Fruit fly (Drosophila melanogaster) whole organism, embryonic: Measurements from ENCODE around the gene CG8460.

Source experiments
- CG10462 ChIP-seq: fragments of 200-800 bp; sonication (Bioruptor generic); optimal IDR thresholded peaks from 2 replicates; lab custom pipeline; 2016; ENCODE audit warnings: missing biosample characterization, missing genetic modification characterization
- CG11723 ChIP-seq: fragments of 200-800 bp; sonication (Bioruptor generic); optimal IDR thresholded peaks from 2 replicates; lab custom pipeline; 2017; ENCODE audit warnings: missing biosample characterization, mild to moderate bottlenecking, missing genetic modification characterization
- CG13123 ChIP-seq: fragments of 200-800 bp; sonication (Bioruptor generic); optimal IDR thresholded peaks from 2 replicates; lab custom pipeline; 2016; ENCODE audit warnings: missing biosample characterization, missing genetic modification characterization
- CG1603 ChIP-seq: fragments of 200-800 bp; sonication (Bioruptor generic); optimal IDR thresholded peaks from 2 replicates; lab custom pipeline; 2019; ENCODE audit warnings: missing biosample characterization, mild to moderate bottlenecking, missing genetic modification characterization, moderate library complexity
- CG1647 ChIP-seq: fragments of 200-800 bp; sonication (Bioruptor generic); optimal IDR thresholded peaks from 3 replicates; lab custom pipeline; 2016; ENCODE audit warnings: missing biosample characterization, missing genetic modification characterization
- CG17359 ChIP-seq: fragments of 200-800 bp; sonication (Bioruptor generic); optimal IDR thresholded peaks from 3 replicates; lab custom pipeline; 2018; ENCODE audit warnings: missing biosample characterization, mild to moderate bottlenecking, missing genetic modification characterization, moderate library complexity
- CG1792 ChIP-seq: fragments of 200-800 bp; sonication (Bioruptor generic); optimal IDR thresholded peaks from 2 replicates; lab custom pipeline; 2016; ENCODE audit warnings: missing biosample characterization, missing genetic modification characterization
- CG18262 ChIP-seq: fragments of 200-800 bp; optimal IDR thresholded peaks from 3 replicates; lab custom pipeline; 2019; ENCODE audit warnings: missing biosample characterization, mild to moderate bottlenecking, missing genetic modification characterization, moderate library complexity
- CG18476 ChIP-seq: fragments of 200-800 bp; sonication (Bioruptor generic); optimal IDR thresholded peaks from 2 replicates; lab custom pipeline; 2016; ENCODE audit warnings: missing biosample characterization, mild to moderate bottlenecking, missing genetic modification characterization
- CG7271 ChIP-seq: fragments of 200-800 bp; sonication (Bioruptor generic); optimal IDR thresholded peaks from 2 replicates; lab custom pipeline; 2018; ENCODE audit warnings: missing biosample characterization, mild to moderate bottlenecking, missing genetic modification characterization, moderate library complexity
- CG7372 ChIP-seq: fragments of 200-800 bp; sonication (Bioruptor generic); IDR thresholded peaks from 2 replicates; pipeline ENCODE4 v1.3.6; 2022; ENCODE audit warnings: missing biosample characterization, missing genetic modification characterization
- CG8388 ChIP-seq: fragments of 200-800 bp; sonication (Bioruptor generic); optimal IDR thresholded peaks from 2 replicates; lab custom pipeline; 2019; ENCODE audit warnings: missing biosample characterization, mild to moderate bottlenecking, missing genetic modification characterization, moderate library complexity
- CrebB ChIP-seq: fragments of 200-800 bp; sonication (Bioruptor generic); optimal IDR thresholded peaks from 3 replicates; lab custom pipeline; 2018; ENCODE audit warnings: missing biosample characterization, mild to moderate bottlenecking, missing genetic modification characterization
- Dad ChIP-seq: fragments of 200-800 bp; sonication (Bioruptor generic); optimal IDR thresholded peaks from 3 replicates; lab custom pipeline; 2016; ENCODE audit warnings: missing biosample characterization, missing genetic modification characterization
- E2f2 ChIP-seq: fragments of 200-800 bp; sonication (Bioruptor generic); IDR thresholded peaks from 2 replicates; pipeline ENCODE4 v1.3.6; 2022; ENCODE audit warnings: missing biosample characterization, missing genetic modification characterization
- Ets65A ChIP-seq: fragments of 200-800 bp; sonication (Bioruptor generic); peaks from one replicate; lab custom pipeline; 2016; ENCODE audit warnings: missing biosample characterization, missing genetic modification characterization
- HHEX ChIP-seq: fragments of 200-800 bp; sonication (Bioruptor generic); optimal IDR thresholded peaks from 3 replicates; lab custom pipeline; 2017; ENCODE audit warnings: missing biosample characterization, mild to moderate bottlenecking, missing genetic modification characterization, missing genetic modification reagents
- HmgD ChIP-seq: fragments of 200-800 bp; sonication (Bioruptor generic); optimal IDR thresholded peaks from 3 replicates; lab custom pipeline; 2016; ENCODE audit warnings: missing biosample characterization, missing genetic modification characterization
- Hmr ChIP-seq: fragments of 200-800 bp; sonication (Bioruptor generic); optimal IDR thresholded peaks from 3 replicates; lab custom pipeline; 2017; ENCODE audit warnings: mild to moderate bottlenecking, missing biosample characterization, missing genetic modification reagents, missing genetic modification characterization
- Hr78 ChIP-seq, 2 experiments: fragments of 200-800 bp in 1 of 2; fragments of >200 bp in 1 of 2; sonication (Bioruptor generic) in 1 of 2; optimal IDR thresholded peaks; 2 replicates each; lab custom pipeline; 2017 to 2019; ENCODE audit warnings: missing biosample characterization in 2 of 2, missing genetic modification characterization in 2 of 2, mild to moderate bottlenecking in 1 of 2, moderate library complexity in 1 of 2
- Lpt ChIP-seq: fragments of >200 bp; optimal IDR thresholded peaks from 2 replicates; lab custom pipeline; 2018; ENCODE audit warnings: missing biosample characterization, missing genetic modification characterization
- Nf-YB ChIP-seq: fragments of 200-800 bp; sonication (Bioruptor generic); optimal IDR thresholded peaks from 3 replicates; lab custom pipeline; 2019; ENCODE audit warnings: missing biosample characterization, mild to moderate bottlenecking, missing genetic modification characterization, moderate library complexity
- Side ChIP-seq: fragments of 200-800 bp; sonication (Bioruptor generic); optimal IDR thresholded peaks from 2 replicates; lab custom pipeline; 2016; ENCODE audit warnings: missing biosample characterization, missing genetic modification characterization
- Sox100B ChIP-seq: fragments of 200-800 bp; sonication (Bioruptor generic); optimal IDR thresholded peaks from 3 replicates; lab custom pipeline; 2018; ENCODE audit warnings: missing biosample characterization, mild to moderate bottlenecking, missing genetic modification characterization
- TFAM ChIP-seq: fragments of 200-800 bp; sonication (Bioruptor generic); optimal IDR thresholded peaks from 2 replicates; lab custom pipeline; 2017; ENCODE audit warnings: missing biosample characterization, missing genetic modification characterization, inconsistent platforms
- Vsx1 ChIP-seq: fragments of 200-800 bp; sonication (Bioruptor generic); optimal IDR thresholded peaks from 2 replicates; lab custom pipeline; 2017; ENCODE audit warnings: missing biosample characterization, mild to moderate bottlenecking, missing genetic modification characterization, missing genetic modification reagents
- ac ChIP-seq: fragments of 200-800 bp; sonication (Bioruptor generic); optimal IDR thresholded peaks from 3 replicates; lab custom pipeline; 2017; ENCODE audit warnings: missing biosample characterization, mild to moderate bottlenecking, missing genetic modification characterization
- al ChIP-seq: fragments of 200-800 bp; sonication (Bioruptor generic); IDR thresholded peaks from 2 replicates; pipeline ENCODE4 v1.3.6; 2022; ENCODE audit warnings: missing biosample characterization, missing genetic modification characterization
- ash1 ChIP-seq: fragments of 200-800 bp; sonication (Bioruptor generic); optimal IDR thresholded peaks from 2 replicates; lab custom pipeline; 2018; ENCODE audit warnings: missing biosample characterization, mild to moderate bottlenecking, missing genetic modification characterization
- btn ChIP-seq: fragments of 200-800 bp; sonication (Bioruptor generic); optimal IDR thresholded peaks from 2 replicates; lab custom pipeline; 2016; ENCODE audit warnings: missing biosample characterization, missing genetic modification characterization
- cas ChIP-seq: fragments of 200-800 bp; sonication (Bioruptor generic); IDR thresholded peaks from 2 replicates; pipeline ENCODE4 v1.3.6; 2022; ENCODE audit warnings: missing biosample characterization, missing genetic modification characterization
- chif ChIP-seq, 2 experiments: fragments of 200-800 bp; sonication (Bioruptor generic); optimal IDR thresholded peaks; 3 replicates each; lab custom pipeline; 2016; ENCODE audit warnings: missing biosample characterization in 2 of 2, missing genetic modification characterization in 2 of 2
- dysf ChIP-seq: fragments of 200-800 bp; sonication (Bioruptor generic); IDR thresholded peaks from 3 replicates; pipeline ENCODE4 v1.3.6; 2022; ENCODE audit warnings: missing biosample characterization, missing genetic modification characterization
- fd102C ChIP-seq: fragments of 200-800 bp; sonication (Bioruptor generic); optimal IDR thresholded peaks from 2 replicates; lab custom pipeline; 2018; ENCODE audit warnings: missing biosample characterization, mild to moderate bottlenecking, missing genetic modification characterization, moderate library complexity
- fru ChIP-seq: fragments of >200 bp; optimal IDR thresholded peaks from 2 replicates; lab custom pipeline; 2017
- hb ChIP-seq: fragments of 200-800 bp; sonication (Bioruptor generic); IDR thresholded peaks from 3 replicates; pipeline ENCODE4 v1.3.6; 2022; ENCODE audit warnings: missing biosample characterization, missing genetic modification characterization; ENCODE audit not compliant: partially characterized antibody
- kah ChIP-seq: fragments of 200-800 bp; sonication (Bioruptor generic); optimal IDR thresholded peaks from 2 replicates; lab custom pipeline; 2018; ENCODE audit warnings: missing biosample characterization, mild to moderate bottlenecking, missing genetic modification characterization
- lmd ChIP-seq: fragments of 200-800 bp; sonication (Bioruptor generic); IDR thresholded peaks from 2 replicates; pipeline ENCODE4 v1.3.6; 2022; ENCODE audit warnings: missing biosample characterization, missing genetic modification characterization
- nmo ChIP-seq: fragments of 200-800 bp; sonication (Bioruptor generic); optimal IDR thresholded peaks from 2 replicates; lab custom pipeline; 2018; ENCODE audit warnings: missing biosample characterization, mild to moderate bottlenecking, missing genetic modification characterization, moderate library complexity
- oc ChIP-seq: fragments of 200-800 bp; sonication (Bioruptor generic); optimal IDR thresholded peaks from 2 replicates; lab custom pipeline; 2018; ENCODE audit warnings: missing biosample characterization, mild to moderate bottlenecking, missing genetic modification characterization, moderate library complexity
- otp ChIP-seq: fragments of 200-800 bp; sonication (Bioruptor generic); IDR thresholded peaks from 3 replicates; pipeline ENCODE4, ENCODE4 v1.3.6; 2022; ENCODE audit warnings: missing biosample characterization, missing genetic modification characterization
- pan ChIP-seq, 4 experiments: fragments of >200 bp in 3 of 4; fragments of 200-800 bp in 1 of 4; sonication (Bioruptor generic) in 1 of 4; optimal IDR thresholded peaks in 3 of 4; IDR thresholded peaks in 1 of 4; 2 replicates each; pipeline versions ENCODE4 v1.3.6 to Lab custom; 2017 to 2022; ENCODE audit warnings: missing biosample characterization in 2 of 4, missing genetic modification characterization in 2 of 4, mixed read lengths in 1 of 4
- pb ChIP-seq: fragments of 200-800 bp; sonication (Bioruptor generic); optimal IDR thresholded peaks from 3 replicates; lab custom pipeline; 2016; ENCODE audit warnings: missing biosample characterization, missing genetic modification characterization
- ranshi ChIP-seq: fragments of 200-800 bp; sonication (Bioruptor generic); IDR thresholded peaks from 2 replicates; pipeline ENCODE4 v1.3.6; 2022; ENCODE audit warnings: missing biosample characterization, missing genetic modification characterization
- rib ChIP-seq: fragments of 200-800 bp; sonication (Bioruptor generic); IDR thresholded peaks from 2 replicates; pipeline ENCODE4 v1.3.6; 2022; ENCODE audit warnings: missing biosample characterization, missing genetic modification characterization
- sc ChIP-seq, 3 experiments: fragments of >200 bp in 2 of 3; fragments of 200-800 bp in 1 of 3; sonication (Bioruptor generic) in 1 of 3; optimal IDR thresholded peaks; 2 replicates in 2 of 3; 3 replicates in 1 of 3; lab custom pipeline; 2017; ENCODE audit warnings: mild to moderate bottlenecking in 1 of 3, missing biosample characterization in 1 of 3, missing genetic modification characterization in 1 of 3, missing genetic modification reagents in 1 of 3
- tgo ChIP-seq: fragments of 200-800 bp; sonication (Bioruptor generic); IDR thresholded peaks from 3 replicates; pipeline ENCODE4 v1.3.6; 2022; ENCODE audit warnings: missing biosample characterization, missing genetic modification characterization
- tin ChIP-seq: fragments of 200-800 bp; sonication (Bioruptor generic); optimal IDR thresholded peaks from 3 replicates; lab custom pipeline; 2016; ENCODE audit warnings: missing biosample characterization, missing genetic modification characterization
- vvl ChIP-seq: fragments of 200-800 bp; sonication (Bioruptor generic); IDR thresholded peaks from 2 replicates; pipeline ENCODE4 v1.3.6; 2022; ENCODE audit warnings: missing biosample characterization, missing genetic modification characterization
- wor ChIP-seq: fragments of 200-800 bp; sonication (Bioruptor generic); IDR thresholded peaks from 2 replicates; pipeline ENCODE4 v1.3.6; 2022; ENCODE audit warnings: missing biosample characterization, missing genetic modification characterization

Gene CG8460

DNA sequence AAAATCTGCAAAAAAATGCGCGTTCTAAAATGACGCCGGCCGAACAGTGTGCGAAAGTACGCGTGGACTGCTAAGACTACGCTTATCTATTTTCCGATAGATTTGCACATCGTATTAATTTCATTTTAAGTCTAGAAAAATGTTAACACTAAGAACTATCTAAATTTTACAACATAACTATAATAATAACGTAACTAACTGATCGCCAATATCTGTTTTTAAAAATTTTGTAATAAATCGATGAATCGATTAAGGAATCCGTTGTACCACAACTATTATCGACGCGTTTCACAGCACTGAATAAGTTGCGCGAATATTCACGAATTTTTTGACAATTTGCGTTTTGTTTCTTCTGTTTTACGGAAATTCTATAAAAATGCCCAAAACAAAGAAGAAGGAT, 14.1 kb downstream of the CG8460 start, which contains the start of gene Ssb-c31a (continued):
- TF ChIP-seq CG17359 (tag; lab: Kevin White, UChicago), result peak; percentile 24
- TF ChIP-seq Lpt (GFP tag; lab: Kevin White, UChicago), result no peak
- peak; percentile 43 for TF ChIP-seq Sox100B (GFP tag; lab: Kevin White, UChicago)
- TF ChIP-seq sc (optimal IDR thresholded peaks at IDR 0.05; lab: Kevin White, UChicago), result no peak
- no peak for TF ChIP-seq sc (GFP tag; optimal IDR thresholded peaks at IDR 0.05; lab: Kevin White, UChicago)
- TF ChIP-seq cas (GFP tag; lab: Robert Waterston, UW), result no peak
- 0 out of 2 replicates have a peak, but pooled peaks have one; percentile 9 for TF ChIP-seq CG7372 (GFP tag; lab: Robert Waterston, UW)
- peak; percentile 57 for TF ChIP-seq Dad
- TF ChIP-seq hb (GFP tag; lab: Robert Waterston, UW), result peak; percentile 27; the same call in 1 of the 3 replicates
- no peak for TF ChIP-seq oc
- TF ChIP-seq TFAM (GFP tag; lab: Kevin White, UChicago), result no peak
- TF ChIP-seq kah (GFP tag; lab: Kevin White, UChicago), result no peak
- TF ChIP-seq CG18476 (GFP tag; lab: Kevin White, UChicago), result peak; percentile 49
- TF ChIP-seq al (GFP tag; lab: Robert Waterston, UW), result peak; percentile 42; the same call in 1 of the 2 replicates
- TF ChIP-seq CG1792 (GFP tag; lab: Kevin White, UChicago), result peak; percentile 55
- no peak for TF ChIP-seq pb (GFP tag; lab: Kevin White, UChicago)
- peak; percentile 58 for TF ChIP-seq CG18262
- no peak for TF ChIP-seq otp (GFP tag; lab: Robert Waterston, UW)
- no peak for TF ChIP-seq CG10462 (GFP tag; lab: Kevin White, UChicago)
- peak; percentile 28; the same call in 1 of the 3 replicates for TF ChIP-seq dysf
- TF ChIP-seq lmd (GFP tag; lab: Robert Waterston, UW), result no peak
- TF ChIP-seq CG13123 (GFP tag; lab: Kevin White, UChicago), result peak; percentile 37
- TF ChIP-seq pan (optimal IDR thresholded peaks at IDR 0.05; lab: Kevin White, UChicago), result no peak
- no peak for TF ChIP-seq pan (GFP tag; optimal IDR thresholded peaks at IDR 0.05 in 1 of 2, IDR thresholded peaks at IDR 0.05 in 1 of 2)
- TF ChIP-seq tgo (GFP tag; lab: Robert Waterston, UW), result peak; percentile 47; the same call in 1 of the 3 replicates
- TF ChIP-seq CG1647 (GFP tag; lab: Kevin White, UChicago), result peak; percentile 44
- peak; percentile 27 for TF ChIP-seq CrebB (tag; lab: Kevin White, UChicago)
- TF ChIP-seq CG11723 (GFP tag; lab: Kevin White, UChicago), result no peak
- peak; percentile 51 for TF ChIP-seq HHEX (GFP tag; lab: Kevin White, UChicago)
- no peak for TF ChIP-seq Nf-YB (GFP tag; lab: Kevin White, UChicago)
- peak in 1 of 2 experiments; percentile 35 for TF ChIP-seq chif (GFP tag; optimal IDR thresholded peaks at IDR 0.05; lab: Kevin White, UChicago)
- peak; percentile 22 for TF ChIP-seq CG8388
- TF ChIP-seq CG1603 (tag; lab: Kevin White, UChicago), result peak; percentile 56
- TF ChIP-seq fru (lab: Kevin White, UChicago), result no peak
- TF ChIP-seq Side, result peak; percentile 48
- TF ChIP-seq ac (GFP tag; lab: Kevin White, UChicago), result no peak
- TF ChIP-seq Hmr (GFP tag; lab: Kevin White, UChicago), result peak; percentile 65
- TF ChIP-seq fd102C (GFP tag; lab: Kevin White, UChicago), result no peak
- TF ChIP-seq wor, result no peak
- TF ChIP-seq E2f2 (GFP tag; lab: Robert Waterston, UW), result peak; percentile 82
- TF ChIP-seq HmgD (GFP tag; lab: Kevin White, UChicago), result no peak
- no peak; the same call in 1 of the 2 replicates for TF ChIP-seq vvl (GFP tag; lab: Robert Waterston, UW)
- no peak for TF ChIP-seq ash1 (GFP tag; lab: Kevin White, UChicago)
- TF ChIP-seq Hr78 (GFP tag; optimal IDR thresholded peaks at IDR 0.05; lab: Kevin White, UChicago), result no peak
- peak; percentile 11 for TF ChIP-seq CG7271 (tag; lab: Kevin White, UChicago)
- peak; percentile 59 for TF ChIP-seq tin (GFP tag; lab: Kevin White, UChicago)
- peak; percentile 64 for TF ChIP-seq nmo (GFP tag; lab: Kevin White, UChicago)
- 0 out of 2 replicates have a peak, but pooled peaks have one; percentile 24 for TF ChIP-seq ranshi (GFP tag; lab: Robert Waterston, UW)
- 0 out of 2 replicates have a peak, but pooled peaks have one; percentile 17 for TF ChIP-seq rib (GFP tag; lab: Robert Waterston, UW)
- TF ChIP-seq Ets65A (GFP tag; lab: Kevin White, UChicago), result no peak
- TF ChIP-seq btn (GFP tag; lab: Kevin White, UChicago), result no peak
- no peak for TF ChIP-seq Vsx1 (GFP tag; lab: Kevin White, UChicago)
